Worm (Caenorhabditis elegans): ENCODE measurements around the gene dao-4.

DNA sequence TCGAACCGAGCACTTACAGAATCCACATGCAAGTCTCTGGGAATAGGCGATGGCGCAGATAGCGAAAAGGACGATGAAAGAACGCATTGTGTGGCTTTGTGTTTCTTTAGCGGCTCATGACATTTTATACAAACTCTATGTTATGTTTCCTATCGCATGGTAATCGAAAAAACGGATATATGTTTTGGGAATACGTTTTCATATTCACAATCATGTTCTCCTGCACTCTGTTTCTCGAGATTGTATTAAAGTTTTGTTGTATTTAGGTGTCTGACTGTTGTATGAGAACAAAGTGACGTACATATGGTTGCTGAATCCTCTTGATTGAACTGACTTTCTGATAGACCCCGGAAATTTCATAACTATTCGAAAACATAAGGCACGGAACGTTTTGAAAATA is 16.8 kb upstream of the dao-4 start, which contains the start of gene ZC373.2:
- no peak for TF ChIP-seq T22C8.4 (GFP tag; IDR thresholded peaks at IDR 0.05)
- no peak for TF ChIP-seq ztf-29 (GFP tag; IDR thresholded peaks at IDR 0.05)
- TF ChIP-seq flt-1 (GFP tag; IDR thresholded peaks at IDR 0.05): no peak
- no peak for TF ChIP-seq cog-1 (tag; optimal IDR thresholded peaks at IDR 0.05)
- no peak for TF ChIP-seq ztf-23 (GFP tag; IDR thresholded peaks at IDR 0.05)
- no peak for TF ChIP-seq klf-2 (GFP tag; conservative IDR thresholded peaks at IDR 0.05)

Measured in whole organism, midembryonic.